Fruit fly (Drosophila melanogaster) whole organism, wandering third instar larva: ENCODE data around the gene dmt.

Experiments
- HLH106 ChIP-seq: fragments of 200-800 bp; optimal IDR thresholded peaks from 3 replicates; lab custom pipeline; 2019; ENCODE audit warnings: missing biosample characterization, mild to moderate bottlenecking, missing genetic modification characterization, moderate library complexity
- Hnf4 ChIP-seq: fragments of 200-800 bp; sonication (Bioruptor generic); optimal IDR thresholded peaks from 2 replicates; lab custom pipeline; 2016; ENCODE audit warnings: missing biosample characterization, mild to moderate bottlenecking, missing genetic modification characterization
- OdsH ChIP-seq: fragments of 200-800 bp; sonication (Bioruptor generic); optimal IDR thresholded peaks from 2 replicates; lab custom pipeline; 2016; ENCODE audit warnings: missing biosample characterization, mild to moderate bottlenecking, missing genetic modification characterization
- br ChIP-seq: fragments of 200-800 bp; sonication (Bioruptor generic); optimal IDR thresholded peaks from 2 replicates; lab custom pipeline; 2016; ENCODE audit warnings: missing biosample characterization, missing genetic modification characterization
- fru ChIP-seq: fragments of 200-800 bp; sonication (Bioruptor generic); optimal IDR thresholded peaks from 3 replicates; lab custom pipeline; 2016; ENCODE audit warnings: missing biosample characterization, mild to moderate bottlenecking, missing genetic modification characterization
- h ChIP-seq: fragments of 200-800 bp; sonication (Bioruptor generic); optimal IDR thresholded peaks from 3 replicates; lab custom pipeline; 2016; ENCODE audit warnings: missing biosample characterization, mild to moderate bottlenecking, missing genetic modification characterization
- usp ChIP-seq: fragments of >200 bp; optimal IDR thresholded peaks from 2 replicates; lab custom pipeline; 2017; ENCODE audit warnings: missing biosample characterization, missing genetic modification characterization

DNA sequence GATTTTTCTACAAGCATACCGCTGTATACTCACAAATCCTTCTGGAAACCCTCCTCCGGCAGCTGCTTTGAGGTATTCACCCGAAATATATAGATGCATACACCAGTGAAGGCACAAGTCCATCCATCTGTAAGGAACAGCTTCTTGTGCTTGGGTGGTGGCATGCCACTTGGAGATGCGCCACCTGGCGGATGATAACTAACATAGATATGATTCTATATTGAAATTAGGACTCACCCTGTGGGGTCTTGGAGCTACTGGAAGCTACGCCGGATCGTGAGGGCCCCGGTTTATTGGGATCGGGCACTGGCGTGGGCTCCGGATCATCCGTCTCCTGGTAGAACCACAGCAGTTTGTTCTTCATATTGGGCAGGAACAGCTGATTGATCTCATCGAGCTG is 37.7 kb upstream of the dmt start:
- TF ChIP-seq br (GFP tag; lab: Kevin White, UChicago) = no peak
- no peak for TF ChIP-seq OdsH (GFP tag; lab: Kevin White, UChicago)
- TF ChIP-seq Hnf4 (GFP tag; lab: Kevin White, UChicago) = no peak
- no peak for TF ChIP-seq fru (GFP tag; lab: Kevin White, UChicago)
- no peak for TF ChIP-seq h (GFP tag; lab: Kevin White, UChicago)
- TF ChIP-seq usp = no peak
- TF ChIP-seq HLH106 (tag; lab: Kevin White, UChicago) = no peak
